Fruit fly (Drosophila melanogaster) ovary, adult (tissue): Measurements from ENCODE around the gene Ir94a.

Experiments used
- CG17801 ChIP-seq: fragments of 200-800 bp; optimal IDR thresholded peaks from 2 replicates; lab custom pipeline; 2019; ENCODE audit warnings: missing biosample characterization, mild to moderate bottlenecking, missing genetic modification characterization, moderate library complexity; ENCODE audit not compliant: partially characterized antibody

Gene Ir94a

DNA sequence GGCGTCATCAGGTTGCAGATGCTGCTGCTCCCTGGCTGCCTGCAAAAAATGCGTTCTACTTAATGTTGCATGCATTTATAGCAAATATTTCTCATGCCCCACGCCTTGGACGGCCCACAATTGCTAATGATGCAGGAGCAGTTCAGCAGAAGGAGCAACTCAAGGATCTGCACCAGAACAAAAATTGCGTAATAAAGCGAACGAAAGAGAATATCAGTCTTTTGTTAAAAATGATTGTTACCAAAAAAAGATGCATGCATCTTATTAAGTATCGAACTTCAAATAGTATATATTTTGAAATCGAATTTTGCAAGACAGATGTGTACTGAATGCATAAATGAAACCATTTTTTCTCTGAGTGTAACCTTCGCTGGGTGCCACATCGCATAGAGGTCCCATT lies 45.0 kb downstream of the Ir94a start:
- no peak for TF ChIP-seq CG17801 (GFP tag; lab: Kevin White, UChicago)

DNA sequence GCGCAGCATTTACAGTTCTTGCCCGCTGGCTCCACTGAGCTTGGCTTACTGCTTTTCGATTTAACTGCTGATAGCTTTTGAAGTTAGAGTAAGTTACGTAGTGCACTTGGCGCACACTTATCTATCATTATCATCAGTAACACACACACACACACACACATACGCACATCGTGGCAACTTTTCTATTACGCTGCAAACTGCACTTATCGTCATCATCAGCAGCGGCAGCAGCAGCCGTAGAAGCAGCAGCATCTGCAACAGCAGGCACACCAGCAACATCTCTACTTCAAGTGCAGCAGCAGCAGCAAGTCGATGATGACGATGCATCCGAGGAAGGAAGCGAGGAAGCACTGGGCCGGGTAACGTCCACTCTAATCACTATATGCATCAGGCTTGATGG lies 45.5 kb downstream of the Ir94a start:
- TF ChIP-seq CG17801 (GFP tag; lab: Kevin White, UChicago): no peak

DNA sequence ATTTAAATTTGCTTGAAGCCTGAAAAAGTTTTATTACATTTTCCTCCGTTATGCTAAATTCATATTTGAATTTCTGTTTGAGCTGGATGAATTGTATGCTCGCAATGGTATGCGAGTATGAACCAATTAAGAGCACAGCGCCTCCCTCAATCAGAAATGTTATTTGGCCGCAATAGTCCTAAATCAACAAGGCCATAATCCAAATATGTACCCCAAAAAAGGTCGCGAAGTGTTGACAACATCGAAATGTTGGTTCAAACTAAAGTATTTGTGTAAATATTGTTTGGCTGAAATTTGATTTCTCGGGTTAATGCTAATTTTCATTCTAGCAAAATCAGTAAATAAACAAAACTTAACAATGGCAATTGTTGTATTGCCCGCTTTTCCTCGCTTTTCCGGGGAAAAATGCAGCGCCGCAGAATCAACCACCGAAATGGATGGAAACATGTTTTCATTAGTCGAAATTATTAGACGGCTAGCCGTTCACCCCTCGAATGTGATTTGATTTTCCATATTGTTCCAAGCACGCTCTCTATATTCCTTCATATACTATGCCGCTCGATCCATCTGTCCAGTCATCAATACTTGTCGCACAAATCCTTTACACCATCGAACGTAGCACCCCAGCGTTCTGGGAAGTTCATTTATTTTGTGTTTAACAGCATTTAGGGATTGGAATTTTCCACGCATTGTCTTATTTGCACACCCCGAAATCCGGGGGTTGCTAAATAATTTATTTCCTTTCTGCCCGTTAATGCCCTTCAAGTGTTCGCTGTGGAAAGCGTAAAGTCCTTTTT lies 48.6 kb downstream of the Ir94a start:
- no peak for TF ChIP-seq CG17801 (GFP tag; lab: Kevin White, UChicago)

DNA sequence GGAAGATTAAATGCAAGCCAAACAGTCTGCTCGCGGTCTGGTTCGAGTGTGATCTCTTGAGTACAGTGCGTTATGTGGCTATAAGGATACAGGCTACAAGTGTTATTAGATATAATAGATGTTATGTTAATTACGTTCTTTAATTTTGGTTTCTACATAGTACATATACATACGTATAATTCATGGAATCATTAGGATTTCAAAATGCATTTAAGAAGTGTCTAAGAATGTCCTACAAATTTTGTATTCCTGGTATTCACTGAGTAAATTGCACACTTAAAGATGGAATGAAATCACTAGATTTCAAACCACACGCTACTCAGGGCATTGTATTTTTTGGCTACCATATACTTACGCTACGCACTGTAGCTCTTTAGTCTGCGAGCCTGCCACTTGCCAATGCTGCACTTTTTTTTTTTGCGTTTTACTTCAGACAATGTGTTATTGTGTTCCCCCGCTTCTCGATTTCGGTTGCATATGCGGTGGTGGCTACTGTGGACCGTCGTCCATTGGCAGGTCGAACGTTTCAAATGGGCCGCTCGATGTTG lies 50.1 kb downstream of the Ir94a start:
- TF ChIP-seq CG17801 (GFP tag; lab: Kevin White, UChicago): no peak
